Fruit fly (Drosophila melanogaster) whole organism, pupa: Measurements from ENCODE around the gene kek2.

Experiments
- CG10348 ChIP-seq: fragments of 200-800 bp; sonication (Bioruptor generic); IDR thresholded peaks from 2 replicates; pipeline ENCODE4 v1.3.6; 2022; ENCODE audit warnings: missing biosample characterization, missing genetic modification characterization
- CG12605 ChIP-seq: fragments of 200-800 bp; sonication (Bioruptor generic); IDR thresholded peaks from 2 replicates; pipeline ENCODE4 v1.3.6; 2022; ENCODE audit warnings: missing biosample characterization, missing genetic modification characterization
- CG13204 ChIP-seq: fragments of 200-800 bp; sonication (Bioruptor generic); optimal IDR thresholded peaks from 2 replicates; lab custom pipeline; 2018; ENCODE audit warnings: missing biosample characterization, mild to moderate bottlenecking, missing genetic modification characterization, moderate library complexity
- CG14655 ChIP-seq: fragments of 200-800 bp; sonication (Bioruptor generic); optimal IDR thresholded peaks from 3 replicates; lab custom pipeline; 2017; ENCODE audit warnings: mild to moderate bottlenecking, missing biosample characterization, missing genetic modification reagents, missing genetic modification characterization
- CG15710 ChIP-seq: fragments of 200-800 bp; sonication (Bioruptor generic); optimal IDR thresholded peaks from 2 replicates; lab custom pipeline; 2018; ENCODE audit warnings: missing biosample characterization, mild to moderate bottlenecking, missing genetic modification characterization, moderate library complexity
- CG17806 ChIP-seq: fragments of 200-800 bp; sonication (Bioruptor generic); optimal IDR thresholded peaks from 2 replicates; lab custom pipeline; 2018; ENCODE audit warnings: missing biosample characterization, mild to moderate bottlenecking, missing genetic modification characterization, moderate library complexity
- CG32121 ChIP-seq: fragments of 200-800 bp; sonication (Bioruptor generic); IDR thresholded peaks from 2 replicates; pipeline ENCODE4 v1.3.6; 2022; ENCODE audit warnings: missing biosample characterization, missing genetic modification characterization
- CG34367 ChIP-seq: fragments of 200-800 bp; sonication (Bioruptor generic); optimal IDR thresholded peaks from 2 replicates; lab custom pipeline; 2018; ENCODE audit warnings: missing biosample characterization, mild to moderate bottlenecking, missing genetic modification characterization
- CG4496 ChIP-seq: fragments of 200-800 bp; sonication (Bioruptor generic); IDR thresholded peaks from 3 replicates; pipeline ENCODE4 v1.3.6; 2022; ENCODE audit warnings: missing biosample characterization, missing genetic modification characterization
- CG8159 ChIP-seq: fragments of 200-800 bp; sonication (Bioruptor generic); optimal IDR thresholded peaks from 3 replicates; lab custom pipeline; 2018; ENCODE audit warnings: missing biosample characterization, mild to moderate bottlenecking, missing genetic modification characterization, moderate library complexity
- CG8301 ChIP-seq: fragments of 200-800 bp; sonication (Bioruptor generic); optimal IDR thresholded peaks from 2 replicates; lab custom pipeline; 2018; ENCODE audit warnings: missing biosample characterization, mild to moderate bottlenecking, missing genetic modification characterization
- CG9948 ChIP-seq: fragments of 200-800 bp; sonication (Bioruptor generic); optimal IDR thresholded peaks from 2 replicates; lab custom pipeline; 2018; ENCODE audit warnings: missing biosample characterization, mild to moderate bottlenecking, missing genetic modification characterization, moderate library complexity
- D1 ChIP-seq: fragments of 200-800 bp; sonication (Bioruptor generic); optimal IDR thresholded peaks from 2 replicates; lab custom pipeline; 2018; ENCODE audit warnings: missing biosample characterization, mild to moderate bottlenecking, missing genetic modification characterization, moderate library complexity
- EcR ChIP-seq: fragments of 200-800 bp; sonication (Bioruptor generic); optimal IDR thresholded peaks from 3 replicates; lab custom pipeline; 2019; ENCODE audit warnings: missing biosample characterization, missing genetic modification characterization, mild to moderate bottlenecking, moderate library complexity, missing genetic modification reagents
- Ets98B ChIP-seq: fragments of 200-800 bp; sonication (Bioruptor generic); IDR thresholded peaks from 2 replicates; pipeline ENCODE4 v1.3.6; 2022; ENCODE audit warnings: missing biosample characterization, missing genetic modification characterization
- Pif1A ChIP-seq: fragments of 200-800 bp; sonication (Bioruptor generic); optimal IDR thresholded peaks from 3 replicates; lab custom pipeline; 2016; ENCODE audit warnings: missing biosample characterization, missing genetic modification characterization
- Pif1B ChIP-seq: fragments of 200-800 bp; sonication (Bioruptor generic); optimal IDR thresholded peaks from 3 replicates; lab custom pipeline; 2016; ENCODE audit warnings: missing biosample characterization, missing genetic modification characterization
- Snoo ChIP-seq: fragments of 200-800 bp; sonication (Bioruptor generic); optimal IDR thresholded peaks from 3 replicates; lab custom pipeline; 2017; ENCODE audit warnings: missing biosample characterization, mild to moderate bottlenecking, missing genetic modification characterization, inconsistent platforms
- fd96Ca ChIP-seq: fragments of 200-800 bp; sonication (Bioruptor generic); IDR thresholded peaks from 3 replicates; pipeline ENCODE4 v1.3.6; 2022; ENCODE audit warnings: missing biosample characterization, missing genetic modification characterization
- gl ChIP-seq: fragments of 200-800 bp; sonication (Bioruptor generic); optimal IDR thresholded peaks from 2 replicates; lab custom pipeline; 2018; ENCODE audit warnings: missing biosample characterization, mild to moderate bottlenecking, missing genetic modification characterization
- rn ChIP-seq: fragments of 200-800 bp; sonication (Bioruptor generic); IDR thresholded peaks from 2 replicates; pipeline ENCODE4 v1.3.6; 2022; ENCODE audit warnings: missing biosample characterization, missing genetic modification characterization

kek2 gene

DNA sequence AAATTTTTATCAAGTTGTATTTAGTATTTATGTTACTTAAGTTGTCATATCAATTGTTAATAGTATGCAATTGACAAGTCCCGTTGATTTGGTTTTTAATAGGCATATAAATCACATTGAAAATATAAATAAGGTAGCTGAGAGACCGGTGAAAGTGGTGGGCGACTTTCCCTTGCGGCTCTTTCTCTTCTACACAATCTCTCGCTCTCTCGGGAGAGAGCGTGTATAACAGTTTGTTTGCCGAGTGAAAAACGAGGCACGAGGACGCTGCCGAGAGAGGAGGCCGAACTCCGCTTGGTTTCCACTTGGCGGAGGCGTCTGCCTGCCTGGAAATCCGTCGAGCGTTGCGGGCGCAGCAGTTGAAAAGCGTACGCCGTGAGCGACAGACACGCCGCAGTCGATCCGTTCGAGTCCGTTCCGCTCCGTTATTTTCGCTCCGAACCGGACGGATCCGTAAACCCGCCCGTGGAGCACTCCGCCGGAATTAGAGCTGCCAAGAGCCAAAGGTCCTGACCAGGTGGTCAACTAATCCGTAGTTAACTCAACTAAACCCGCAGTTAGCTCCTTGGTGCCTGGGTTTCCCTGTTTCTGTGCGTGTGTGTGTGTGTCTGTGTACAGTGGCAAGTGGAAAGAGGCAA lies at the start of gene kek2:
Gene kek2, plus strand, starts transcription at position 321 of the 638 bp plus-strand sequence.
- TF ChIP-seq CG4496 (GFP tag; lab: Robert Waterston, UW), result no peak
- no peak for TF ChIP-seq CG9948 (tag; lab: Kevin White, UChicago)
- no peak for TF ChIP-seq CG15710 (tag; lab: Kevin White, UChicago)
- TF ChIP-seq CG8301 (tag; lab: Kevin White, UChicago), result no peak
- TF ChIP-seq CG34367, result no peak
- no peak for TF ChIP-seq CG32121 (GFP tag; lab: Robert Waterston, UW)
- no peak for TF ChIP-seq rn (GFP tag; lab: Robert Waterston, UW)
- TF ChIP-seq Pif1B (GFP tag; lab: Kevin White, UChicago), result no peak
- TF ChIP-seq Ets98B (GFP tag; lab: Robert Waterston, UW), result no peak
- TF ChIP-seq CG17806 (tag; lab: Kevin White, UChicago), result no peak
- TF ChIP-seq EcR, result no peak
- TF ChIP-seq Snoo (tag; lab: Kevin White, UChicago), result no peak

DNA sequence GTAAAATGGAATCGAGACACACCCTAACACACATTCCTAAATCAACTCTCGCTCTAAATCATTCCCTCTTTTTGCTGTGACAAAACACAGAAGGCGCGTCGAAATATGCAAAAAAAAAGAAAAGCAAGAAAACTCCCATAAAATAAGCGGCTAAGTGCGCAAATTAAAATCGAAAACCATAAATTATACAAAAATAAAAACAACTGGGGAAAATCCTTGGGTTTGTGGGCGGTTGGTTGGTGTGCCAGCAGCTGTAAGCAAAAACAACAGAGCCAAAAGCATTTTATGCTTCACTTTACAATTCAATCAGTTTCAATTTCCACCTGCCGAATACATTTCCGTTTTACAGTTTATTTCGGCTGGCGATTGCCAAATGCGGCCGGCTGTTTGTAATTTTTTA lies 45.9 kb upstream of the kek2 start, which contains the start of gene CG43438:
Gene CG43438, plus strand, starts transcription at position 301 of the 400 bp plus-strand sequence.
- no peak for TF ChIP-seq CG12605 (GFP tag; lab: Robert Waterston, UW)
- no peak for TF ChIP-seq Ets98B (GFP tag; lab: Robert Waterston, UW)
- TF ChIP-seq Snoo (tag; lab: Kevin White, UChicago), result no peak
- TF ChIP-seq CG17806 (tag; lab: Kevin White, UChicago), result no peak
- no peak for TF ChIP-seq CG9948 (tag; lab: Kevin White, UChicago)
- no peak for TF ChIP-seq D1 (tag; lab: Kevin White, UChicago)
- no peak for TF ChIP-seq fd96Ca (GFP tag; lab: Robert Waterston, UW)
- TF ChIP-seq CG15710 (tag; lab: Kevin White, UChicago), result no peak
- no peak for TF ChIP-seq Pif1B (GFP tag; lab: Kevin White, UChicago)
- no peak for TF ChIP-seq CG14655 (GFP tag; lab: Kevin White, UChicago)
- TF ChIP-seq CG32121 (GFP tag; lab: Robert Waterston, UW), result no peak
- TF ChIP-seq EcR, result no peak
- TF ChIP-seq CG4496 (GFP tag; lab: Robert Waterston, UW), result no peak
- no peak for TF ChIP-seq gl (tag; lab: Kevin White, UChicago)
- TF ChIP-seq CG8159 (tag; lab: Kevin White, UChicago), result no peak

DNA sequence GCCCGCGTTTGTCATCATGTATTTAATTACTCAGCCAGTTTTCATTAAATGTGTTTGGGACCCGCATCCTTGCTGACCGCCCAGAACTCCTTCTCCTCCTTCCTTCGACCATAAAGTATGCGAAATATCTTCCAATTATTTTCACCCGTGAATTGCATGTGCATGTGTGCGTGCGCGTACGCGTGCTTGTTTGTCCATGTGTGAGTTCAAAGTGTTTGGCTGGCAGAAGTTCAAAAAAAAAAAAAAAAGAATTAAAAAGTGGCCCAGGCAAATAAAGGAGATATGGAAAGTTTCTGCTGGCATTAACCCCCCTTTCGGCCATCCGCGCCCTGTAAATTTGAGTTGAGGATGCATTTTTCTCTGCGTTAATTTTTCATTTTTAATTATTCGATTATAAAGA lies 27.9 kb upstream of the kek2 start:
- TF ChIP-seq CG15710 (tag; lab: Kevin White, UChicago), result no peak
- TF ChIP-seq gl (tag; lab: Kevin White, UChicago), result no peak
- TF ChIP-seq Pif1A, result no peak
- TF ChIP-seq Ets98B (GFP tag; lab: Robert Waterston, UW), result no peak
- TF ChIP-seq D1 (tag; lab: Kevin White, UChicago), result no peak
- TF ChIP-seq CG4496 (GFP tag; lab: Robert Waterston, UW), result no peak
- no peak for TF ChIP-seq fd96Ca (GFP tag; lab: Robert Waterston, UW)
- no peak for TF ChIP-seq Snoo (tag; lab: Kevin White, UChicago)
- no peak for TF ChIP-seq CG14655 (GFP tag; lab: Kevin White, UChicago)
- TF ChIP-seq CG10348, result no peak
- TF ChIP-seq CG32121 (GFP tag; lab: Robert Waterston, UW), result no peak
- no peak for TF ChIP-seq Pif1B (GFP tag; lab: Kevin White, UChicago)
- TF ChIP-seq CG8301 (tag; lab: Kevin White, UChicago), result no peak
- TF ChIP-seq CG9948 (tag; lab: Kevin White, UChicago), result no peak
- TF ChIP-seq EcR, result no peak
- TF ChIP-seq CG12605 (GFP tag; lab: Robert Waterston, UW), result no peak
- no peak for TF ChIP-seq CG17806 (tag; lab: Kevin White, UChicago)
- no peak for TF ChIP-seq CG8159 (tag; lab: Kevin White, UChicago)
- TF ChIP-seq CG34367, result no peak

dm6 chr2L:11586733-11587132 lies 5.0 kb downstream of the kek2 start, which contains the start of gene Mst33A:
Mst33A (minus strand) TSS chr2L:11586833.
- TF ChIP-seq CG10348 (no peak), CG8159 (tag; lab: Kevin White, UChicago) (no peak), rn (GFP tag; lab: Robert Waterston, UW) (no peak), CG14655 (GFP tag; lab: Kevin White, UChicago) (no peak), CG13204 (no peak), CG15710 (tag; lab: Kevin White, UChicago) (no peak), CG32121 (GFP tag; lab: Robert Waterston, UW) (no peak), Pif1B (GFP tag; lab: Kevin White, UChicago) (no peak), CG34367 (no peak), CG4496 (GFP tag; lab: Robert Waterston, UW) (no peak), EcR (no peak)
- TF ChIP-seq, all 21 proteins: peak for 0

DNA sequence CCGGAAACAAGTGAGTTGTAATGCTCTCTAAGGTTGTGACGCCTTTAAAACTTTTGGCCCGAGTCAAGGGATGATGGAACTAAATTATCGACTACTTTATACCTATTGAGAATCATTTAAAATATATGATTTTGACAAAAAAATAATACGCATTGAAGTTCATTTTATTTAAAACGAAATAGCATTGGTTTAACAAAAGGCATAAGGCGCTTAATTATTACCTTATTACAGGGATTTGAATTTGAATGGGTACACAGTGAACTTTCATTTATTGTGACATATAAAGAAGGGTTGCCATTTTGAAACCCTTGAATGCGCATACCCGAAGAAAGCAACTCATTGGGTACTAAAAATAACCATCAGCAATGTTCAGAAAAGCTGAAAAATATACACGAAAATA lies 7.3 kb downstream of the kek2 start:
- TF ChIP-seq CG13204 (no peak), CG8301 (tag; lab: Kevin White, UChicago) (no peak), Pif1A (no peak), gl (tag; lab: Kevin White, UChicago) (no peak), CG32121 (GFP tag; lab: Robert Waterston, UW) (no peak), fd96Ca (GFP tag; lab: Robert Waterston, UW) (no peak), Snoo (tag; lab: Kevin White, UChicago) (no peak), EcR (no peak), CG12605 (GFP tag; lab: Robert Waterston, UW) (no peak), CG10348 (no peak), CG17806 (tag; lab: Kevin White, UChicago) (no peak), D1 (tag; lab: Kevin White, UChicago) (no peak), rn (GFP tag; lab: Robert Waterston, UW) (no peak), CG8159 (tag; lab: Kevin White, UChicago) (no peak), Ets98B (GFP tag; lab: Robert Waterston, UW) (no peak), CG4496 (GFP tag; lab: Robert Waterston, UW) (no peak), CG15710 (tag; lab: Kevin White, UChicago) (no peak), Pif1B (GFP tag; lab: Kevin White, UChicago) (no peak), CG34367 (no peak)
